Worm (Caenorhabditis elegans) whole organism, early embryonic: ENCODE results near the gene srz-48.
"Not testable (repeated sequence)": the region's sequence is repeated elsewhere in the genome, so short reads cannot be mapped to it uniquely, and the experiment has no call there.

ENCODE experiments used
- B0310.2 ChIP-seq: sonication (generic microtip); optimal IDR thresholded peaks from 2 replicates; lab custom pipeline; 2016; ENCODE audit warnings: mild to moderate bottlenecking, missing genetic modification characterization, missing compliant biosample characterization
- F13C5.2 ChIP-seq: sonication (generic microtip); optimal IDR thresholded peaks from 2 replicates; lab custom pipeline; 2017; ENCODE audit warnings: mild to moderate bottlenecking, missing genetic modification characterization, inconsistent platforms, missing compliant biosample characterization
- aly-1 ChIP-seq: sonication (generic microtip); optimal IDR thresholded peaks from 2 replicates; lab custom pipeline; 2016; ENCODE audit warnings: missing genetic modification characterization, missing compliant biosample characterization
- ama-1 ChIP-seq: fragments of 150-350 bp; optimal IDR thresholded peaks from 2 replicates; lab custom pipeline; 2014
- ceh-13 ChIP-seq: fragments of 200-800 bp; sonication (Bioruptor generic); optimal IDR thresholded peaks from 2 replicates; lab custom pipeline; 2018; ENCODE audit warnings: mild to moderate bottlenecking, missing genetic modification characterization, missing compliant biosample characterization
- ceh-36 ChIP-seq: sonication (generic microtip); optimal IDR thresholded peaks from 2 replicates; lab custom pipeline; 2016; ENCODE audit warnings: missing genetic modification characterization, inconsistent platforms, missing compliant biosample characterization
- ets-7 ChIP-seq: sonication (generic microtip); optimal IDR thresholded peaks from 2 replicates; lab custom pipeline; 2016; ENCODE audit warnings: missing genotype, missing genetic modification characterization, missing compliant biosample characterization
- flt-1 ChIP-seq: fragments of 200-800 bp; sonication (Bioruptor generic); IDR thresholded peaks from 2 replicates; pipeline ENCODE4 v1.3.6; 2022; ENCODE audit warnings: missing genetic modification characterization, missing compliant biosample characterization
- hmbx-1 ChIP-seq: sonication (generic microtip); optimal IDR thresholded peaks from 2 replicates; lab custom pipeline; 2016; ENCODE audit warnings: mild to moderate bottlenecking, missing genetic modification characterization, missing compliant biosample characterization
- hmg-4 ChIP-seq: fragments of 200-800 bp; sonication (Bioruptor generic); optimal IDR thresholded peaks from 2 replicates; lab custom pipeline; 2018; ENCODE audit warnings: mild to moderate bottlenecking, missing genetic modification characterization, missing compliant biosample characterization
- hnd-1 ChIP-seq: sonication (generic microtip); optimal IDR thresholded peaks from 2 replicates; lab custom pipeline; 2016; ENCODE audit warnings: missing genetic modification characterization, missing compliant biosample characterization
- pes-1 ChIP-seq: fragments of 200-800 bp; sonication (Bioruptor generic); IDR thresholded peaks from 2 replicates; pipeline ENCODE4 v1.3.6; 2022; ENCODE audit warnings: missing genetic modification reagents, missing genetic modification characterization, missing compliant biosample characterization
- scrt-1 ChIP-seq: fragments of 200-800 bp; sonication (Bioruptor generic); IDR thresholded peaks from 2 replicates; pipeline ENCODE4 v1.3.6; 2022; ENCODE audit warnings: missing genetic modification characterization, missing compliant biosample characterization
- sea-1 ChIP-seq: fragments of 200-800 bp; sonication (Bioruptor generic); conservative IDR thresholded peaks from 2 replicates; pipeline ENCODE4 v1.3.6; 2022; ENCODE audit warnings: missing genetic modification characterization, missing compliant biosample characterization
- tbx-11 ChIP-seq: fragments of 200-800 bp; sonication (Bioruptor generic); IDR thresholded peaks from 2 replicates; pipeline ENCODE4 v1.3.6; 2022; ENCODE audit warnings: missing genetic modification characterization, missing compliant biosample characterization
- tbx-37 ChIP-seq: fragments of 200-800 bp; sonication (Bioruptor generic); conservative IDR thresholded peaks from 2 replicates; pipeline ENCODE4 v1.3.6; 2022; ENCODE audit warnings: missing genetic modification reagents, missing genetic modification characterization, missing compliant biosample characterization
- tra-4 ChIP-seq: sonication (generic microtip); optimal IDR thresholded peaks from 2 replicates; lab custom pipeline; 2017; ENCODE audit warnings: missing genetic modification characterization, missing compliant biosample characterization

Gene srz-48

ce11 chrV:17476490-17476889 is 16.5 kb upstream of the srz-48 start, which contains the start of gene srbc-61:
Gene srbc-61, plus strand, starts transcription at chrV:17476790.
- no peak for TF ChIP-seq scrt-1 (GFP tag; lab: Robert Waterston, UW)
- no peak for TF ChIP-seq ama-1 (lab: Kevin White, UChicago)
- TF ChIP-seq flt-1 (GFP tag; lab: Robert Waterston, UW), result no peak
- no peak for TF ChIP-seq tra-4 (tag; lab: Kevin White, UChicago)
- TF ChIP-seq ets-7 (tag; lab: Kevin White, UChicago), result no peak
- no peak for TF ChIP-seq F13C5.2
- TF ChIP-seq sea-1 (GFP tag; lab: Robert Waterston, UW), result no peak
- no peak for TF ChIP-seq ceh-13 (GFP tag; lab: Kevin White, UChicago)
- no peak for TF ChIP-seq tbx-11 (GFP tag; lab: Robert Waterston, UW)
- TF ChIP-seq ceh-36 (tag; lab: Kevin White, UChicago), result no peak
- no peak for TF ChIP-seq B0310.2 (tag; lab: Kevin White, UChicago)
- TF ChIP-seq hmg-4, result no peak
- TF ChIP-seq hmbx-1, result no peak
- no peak for TF ChIP-seq aly-1
- TF ChIP-seq pes-1 (GFP tag; lab: Robert Waterston, UW), result no peak
- TF ChIP-seq tbx-37, result no peak
- TF ChIP-seq hnd-1 (tag; lab: Kevin White, UChicago), result no peak

ce11 chrV:17473699-17474098 is 13.7 kb upstream of the srz-48 start, which contains the start of gene srh-123:
Gene srh-123, plus strand, starts transcription at chrV:17473999.
- TF ChIP-seq flt-1 (GFP tag; lab: Robert Waterston, UW), result no peak
- no peak for TF ChIP-seq ama-1 (lab: Kevin White, UChicago)
- TF ChIP-seq ets-7 (tag; lab: Kevin White, UChicago), result no peak
- TF ChIP-seq hnd-1 (tag; lab: Kevin White, UChicago), result no peak
- TF ChIP-seq ceh-13 (GFP tag; lab: Kevin White, UChicago), result no peak
- no peak for TF ChIP-seq scrt-1 (GFP tag; lab: Robert Waterston, UW)
- no peak for TF ChIP-seq B0310.2 (tag; lab: Kevin White, UChicago)
- TF ChIP-seq hmbx-1, result no peak
- TF ChIP-seq aly-1, result no peak
- TF ChIP-seq tra-4 (tag; lab: Kevin White, UChicago), result no peak
- no peak for TF ChIP-seq tbx-37
- TF ChIP-seq sea-1 (GFP tag; lab: Robert Waterston, UW), result no peak
- TF ChIP-seq pes-1 (GFP tag; lab: Robert Waterston, UW), result no peak
- no peak for TF ChIP-seq F13C5.2
- no peak for TF ChIP-seq hmg-4
- TF ChIP-seq tbx-11 (GFP tag; lab: Robert Waterston, UW), result no peak
- TF ChIP-seq ceh-36 (tag; lab: Kevin White, UChicago), result no peak

- TF ChIP-seq tbx-11 (GFP tag; lab: Robert Waterston, UW) (no peak), hmbx-1 (no peak), hnd-1 (tag; lab: Kevin White, UChicago) (no peak), pes-1 (GFP tag; lab: Robert Waterston, UW) (no peak), F13C5.2 (no peak), ceh-36 (tag; lab: Kevin White, UChicago) (no peak)
These were observed 11.6 kb upstream of the srz-48 start, which contains the start of gene srh-235 for ce11 chrV:17471564-17471963. Gene srh-235, minus strand, starts transcription at chrV:17471664.

- TF ChIP-seq ama-1 (lab: Kevin White, UChicago) (no peak), pes-1 (GFP tag; lab: Robert Waterston, UW) (no peak), hmg-4 (no peak), B0310.2 (tag; lab: Kevin White, UChicago) (no peak), flt-1 (GFP tag; lab: Robert Waterston, UW) (no peak), sea-1 (GFP tag; lab: Robert Waterston, UW) (no peak), F13C5.2 (no peak), hnd-1 (tag; lab: Kevin White, UChicago) (no peak), scrt-1 (GFP tag; lab: Robert Waterston, UW) (no peak), ceh-13 (GFP tag; lab: Kevin White, UChicago) (no peak), tra-4 (tag; lab: Kevin White, UChicago) (no peak), tbx-11 (GFP tag; lab: Robert Waterston, UW) (no peak), tbx-37 (no peak), ets-7 (tag; lab: Kevin White, UChicago) (no peak)
These were observed 9.2 kb upstream of the srz-48 start, which contains the start of gene F20E11.17 for ce11 chrV:17469180-17469579. Gene F20E11.17, minus strand, starts transcription at chrV:17469280.

- TF ChIP-seq ceh-13 (GFP tag; lab: Kevin White, UChicago) (no peak), ama-1 (lab: Kevin White, UChicago) (no peak), hnd-1 (tag; lab: Kevin White, UChicago) (no peak), tbx-37 (no peak), B0310.2 (tag; lab: Kevin White, UChicago) (no peak), hmbx-1 (no peak), ets-7 (tag; lab: Kevin White, UChicago) (no peak), flt-1 (GFP tag; lab: Robert Waterston, UW) (no peak), F13C5.2 (no peak), ceh-36 (tag; lab: Kevin White, UChicago) (no peak), tra-4 (tag; lab: Kevin White, UChicago) (no peak), sea-1 (GFP tag; lab: Robert Waterston, UW) (no peak), aly-1 (no peak), tbx-11 (GFP tag; lab: Robert Waterston, UW) (no peak), scrt-1 (GFP tag; lab: Robert Waterston, UW) (no peak), pes-1 (GFP tag; lab: Robert Waterston, UW) (no peak), hmg-4 (no peak)
These were observed 7.9 kb upstream of the srz-48 start for ce11 chrV:17467881-17468280.

ce11 chrV:17466751-17467150 is 6.8 kb upstream of the srz-48 start, which contains the start of gene srw-72:
Gene srw-72, plus strand, starts transcription at chrV:17467051.
- no peak for TF ChIP-seq hmg-4
- TF ChIP-seq ceh-13 (GFP tag; lab: Kevin White, UChicago), result no peak
- no peak for TF ChIP-seq tbx-37
- no peak for TF ChIP-seq tbx-11 (GFP tag; lab: Robert Waterston, UW)
- TF ChIP-seq scrt-1 (GFP tag; lab: Robert Waterston, UW), result no peak
- TF ChIP-seq hmbx-1, result no peak
- no peak for TF ChIP-seq ceh-36 (tag; lab: Kevin White, UChicago)
- no peak for TF ChIP-seq F13C5.2
- no peak for TF ChIP-seq pes-1 (GFP tag; lab: Robert Waterston, UW)

ce11 chrV:17464278-17464677 is 4.3 kb upstream of the srz-48 start, which contains the start of gene F20E11.7:
Gene F20E11.7, plus strand, starts transcription at chrV:17464578.
- not testable (repeated sequence) for TF ChIP-seq hnd-1 (tag; lab: Kevin White, UChicago); ama-1 (lab: Kevin White, UChicago); sea-1 (GFP tag; lab: Robert Waterston, UW)
